Worm (Caenorhabditis elegans) whole organism, L4 larva: ENCODE measurements around the gene wdr-60.

Experiments used
- F44E2.7 ChIP-seq: fragments of 200-800 bp; sonication (Bioruptor generic); IDR thresholded peaks from 2 replicates; pipeline ENCODE4 v2.1.2; 2022; ENCODE audit warnings: missing genetic modification characterization, missing compliant biosample characterization
- ceh-82 ChIP-seq: sonication (generic microtip); optimal IDR thresholded peaks from 2 replicates; lab custom pipeline; 2017; ENCODE audit warnings: missing biosample characterization, missing genetic modification characterization
- pha-4 ChIP-seq, 2 experiments: fragments of 150-350 bp in 1 of 2; fragments of 200-800 bp in 1 of 2; sonication (Bioruptor generic) in 1 of 2; IDR thresholded peaks in 1 of 2; optimal IDR thresholded peaks in 1 of 2; 2 replicates each; pipeline versions ENCODE4 v1.3.6 to Lab custom; 2014 to 2022; ENCODE audit warnings: missing genetic modification characterization in 2 of 2, missing genetic modification reagents in 2 of 2, missing biosample characterization in 1 of 2, missing compliant biosample characterization in 1 of 2

- TF ChIP-seq pha-4 (GFP tag; IDR thresholded peaks at IDR 0.05; lab: Robert Waterston, UW) (no peak), pha-4 (tag; optimal IDR thresholded peaks at IDR 0.05; lab: Kevin White, UChicago) (no peak), ceh-82 (tag; lab: Kevin White, UChicago) (no peak), F44E2.7 (GFP tag; lab: Robert Waterston, UW) (no peak)
Measured at ce11 chrIII:4998956-4999425, 12.0 kb downstream of the wdr-60 start, which contains the start of gene smcr-8.
